Fruit fly (Drosophila melanogaster) whole organism, prepupa: ENCODE data around the gene CG3246.

ENCODE experiments used
- Blimp-1 ChIP-seq: fragments of 200-800 bp; sonication (Bioruptor generic); optimal IDR thresholded peaks from 3 replicates; lab custom pipeline; 2017; ENCODE audit warnings: missing biosample characterization, missing genetic modification characterization, mild to moderate bottlenecking, moderate library complexity, missing genetic modification reagents
- CG10669 ChIP-seq: fragments of 200-800 bp; sonication (Bioruptor generic); optimal IDR thresholded peaks from 3 replicates; lab custom pipeline; 2018; ENCODE audit warnings: missing biosample characterization, mild to moderate bottlenecking, missing genetic modification characterization, moderate library complexity
- CG15336 ChIP-seq: fragments of 200-800 bp; sonication (Bioruptor generic); IDR thresholded peaks from 2 replicates; pipeline ENCODE4 v1.3.6; 2022; ENCODE audit warnings: missing biosample characterization, missing genetic modification characterization
- CG3032 ChIP-seq: fragments of 200-800 bp; optimal IDR thresholded peaks from 2 replicates; lab custom pipeline; 2019; ENCODE audit warnings: missing biosample characterization, mild to moderate bottlenecking, missing genetic modification characterization, moderate library complexity
- CG34406 ChIP-seq: fragments of 200-800 bp; sonication (Bioruptor generic); optimal IDR thresholded peaks from 3 replicates; lab custom pipeline; 2016; ENCODE audit warnings: missing biosample characterization, missing genetic modification characterization
- CG3919 ChIP-seq: fragments of 200-800 bp; sonication (Bioruptor generic); optimal IDR thresholded peaks from 3 replicates; lab custom pipeline; 2016; ENCODE audit warnings: missing biosample characterization, missing genetic modification characterization
- CG7368 ChIP-seq: fragments of 200-800 bp; sonication (Bioruptor generic); optimal IDR thresholded peaks from 3 replicates; lab custom pipeline; 2016; ENCODE audit warnings: missing biosample characterization, missing genetic modification characterization
- CG8119 ChIP-seq: fragments of 200-800 bp; sonication (Bioruptor generic); IDR thresholded peaks from 3 replicates; pipeline ENCODE4 v1.3.6; 2022; ENCODE audit warnings: missing biosample characterization, missing genetic modification characterization
- Gug ChIP-seq: fragments of 200-800 bp; sonication (Bioruptor generic); IDR thresholded peaks from 2 replicates; pipeline ENCODE4 v1.3.6; 2022; ENCODE audit warnings: missing biosample characterization, missing genetic modification characterization
- esn ChIP-seq: fragments of 200-800 bp; sonication (Bioruptor generic); optimal IDR thresholded peaks from 2 replicates; lab custom pipeline; 2016; ENCODE audit warnings: missing biosample characterization, mild to moderate bottlenecking, missing genetic modification characterization, moderate library complexity
- fd59A ChIP-seq: fragments of 200-800 bp; sonication (Bioruptor generic); optimal IDR thresholded peaks from 2 replicates; lab custom pipeline; 2017; ENCODE audit warnings: missing biosample characterization, mild to moderate bottlenecking, missing genetic modification characterization, missing genetic modification reagents

dm6 chr2L:3437068-3437467 lies 24.7 kb downstream of the CG3246 start:
- TF ChIP-seq fd59A (GFP tag; lab: Kevin White, UChicago) = peak; percentile 78
- TF ChIP-seq esn = peak; percentile 96
- peak; percentile 71 for TF ChIP-seq CG7368 (GFP tag; lab: Kevin White, UChicago)
- TF ChIP-seq Gug (GFP tag; lab: Robert Waterston, UW) = peak; percentile 69
- peak; percentile 52 for TF ChIP-seq CG10669 (GFP tag; lab: Kevin White, UChicago)
- TF ChIP-seq CG15336 (GFP tag; lab: Robert Waterston, UW) = peak; percentile 94
- TF ChIP-seq CG3032 (tag; lab: Kevin White, UChicago) = peak; percentile 71
- TF ChIP-seq CG34406 (GFP tag; lab: Kevin White, UChicago) = peak; percentile 70
- TF ChIP-seq CG8119 (GFP tag; lab: Robert Waterston, UW) = peak; percentile 93
- peak; percentile 66 for TF ChIP-seq Blimp-1 (GFP tag; lab: Kevin White, UChicago)
- TF ChIP-seq CG3919 (GFP tag; lab: Kevin White, UChicago) = peak; percentile 79
